Fruit fly (Drosophila melanogaster) whole organism, wandering third instar larva: Measurements from ENCODE around the gene Ir94g.

Experiments
- Mio ChIP-seq: sonication (Bioruptor generic); optimal IDR thresholded peaks from 2 replicates; lab custom pipeline; 2016; ENCODE audit warnings: missing biosample characterization, missing genetic modification characterization
- lola ChIP-seq: fragments of >200 bp; optimal IDR thresholded peaks from 2 replicates; lab custom pipeline; 2017; ENCODE audit warnings: missing biosample characterization, missing genetic modification characterization
- sage ChIP-seq: fragments of 200-800 bp; sonication (Bioruptor generic); optimal IDR thresholded peaks from 2 replicates; lab custom pipeline; 2016; ENCODE audit warnings: missing biosample characterization, mild to moderate bottlenecking, missing genetic modification characterization

DNA sequence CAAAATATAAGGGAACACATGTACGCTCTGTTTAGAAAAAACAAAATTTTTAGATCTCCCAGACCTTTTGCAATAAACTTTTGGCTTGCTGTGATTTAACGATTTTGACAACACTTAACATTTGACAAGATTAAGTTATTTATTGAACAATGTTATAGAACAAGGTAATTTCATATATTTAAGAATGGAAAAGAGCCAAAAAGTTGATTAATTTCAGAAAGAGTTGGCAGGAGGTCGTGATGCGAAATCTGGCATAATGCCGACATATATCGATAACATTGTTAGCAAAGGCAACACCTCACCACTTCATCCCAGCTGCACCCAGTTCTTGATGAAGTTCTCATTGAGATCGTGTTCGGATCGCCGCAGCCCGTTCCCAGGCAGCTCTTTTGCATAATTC lies 23.7 kb downstream of the Ir94g start, which contains the start of gene CG34289:
- TF ChIP-seq sage (GFP tag; lab: Kevin White, UChicago) (no peak), Mio (GFP tag; lab: Kevin White, UChicago) (no peak), lola (GFP tag; lab: Kevin White, UChicago) (no peak)
